Fruit fly (Drosophila melanogaster) whole organism, embryonic: ENCODE data around the gene robo3.
A peak's percentile ranks its signal among the peaks of the same experiment; 100 is the strongest.

ENCODE experiments used
- ATbp ChIP-seq: fragments of 200-800 bp; sonication (Bioruptor generic); optimal IDR thresholded peaks from 2 replicates; lab custom pipeline; 2017; ENCODE audit warnings: missing biosample characterization, mild to moderate bottlenecking, missing genetic modification characterization, missing genetic modification reagents
- Ada2b ChIP-seq: fragments of 200-800 bp; sonication (Bioruptor generic); IDR thresholded peaks from 2 replicates; pipeline ENCODE4 v1.3.6; 2022; ENCODE audit warnings: missing biosample characterization, missing genetic modification characterization
- Asciz ChIP-seq: fragments of 200-800 bp; sonication (Bioruptor generic); optimal IDR thresholded peaks from 2 replicates; lab custom pipeline; 2017; ENCODE audit warnings: missing biosample characterization, mild to moderate bottlenecking, missing genetic modification characterization, missing genetic modification reagents
- CG11695 ChIP-seq: fragments of 200-800 bp; sonication (Bioruptor generic); IDR thresholded peaks from 3 replicates; pipeline ENCODE4 v1.3.6; 2022; ENCODE audit warnings: missing biosample characterization, missing genetic modification characterization
- CG11696 ChIP-seq: fragments of 200-800 bp; sonication (Bioruptor generic); IDR thresholded peaks from 2 replicates; pipeline ENCODE4 v1.3.6; 2022; ENCODE audit warnings: missing biosample characterization, missing genetic modification characterization
- CG12236 ChIP-seq: fragments of 200-800 bp; sonication (Bioruptor generic); optimal IDR thresholded peaks from 2 replicates; lab custom pipeline; 2016; ENCODE audit warnings: missing biosample characterization, missing genetic modification characterization
- CG12391 ChIP-seq: fragments of 200-800 bp; sonication (Bioruptor generic); optimal IDR thresholded peaks from 3 replicates; lab custom pipeline; 2018; ENCODE audit warnings: missing biosample characterization, mild to moderate bottlenecking, missing genetic modification characterization, moderate library complexity
- CG13296 ChIP-seq: fragments of 200-800 bp; sonication (Bioruptor generic); optimal IDR thresholded peaks from 3 replicates; lab custom pipeline; 2018; ENCODE audit warnings: missing biosample characterization, mild to moderate bottlenecking, missing genetic modification characterization
- CG14014 ChIP-seq: fragments of 200-800 bp; sonication (Bioruptor generic); IDR thresholded peaks from 2 replicates; pipeline ENCODE4 v1.3.6; 2022; ENCODE audit warnings: missing biosample characterization, missing genetic modification characterization
- CG16863 ChIP-seq: fragments of 200-800 bp; sonication (Bioruptor generic); optimal IDR thresholded peaks from 3 replicates; lab custom pipeline; 2016; ENCODE audit warnings: missing biosample characterization, missing genetic modification characterization
- CG17359 ChIP-seq: fragments of 200-800 bp; sonication (Bioruptor generic); optimal IDR thresholded peaks from 3 replicates; lab custom pipeline; 2018; ENCODE audit warnings: missing biosample characterization, mild to moderate bottlenecking, missing genetic modification characterization, moderate library complexity
- CG17385 ChIP-seq: fragments of 200-800 bp; sonication (Bioruptor generic); optimal IDR thresholded peaks from 3 replicates; lab custom pipeline; 2018; ENCODE audit warnings: missing biosample characterization, mild to moderate bottlenecking, missing genetic modification characterization
- CG31441 ChIP-seq: fragments of 200-800 bp; sonication (Bioruptor generic); IDR thresholded peaks from 2 replicates; pipeline ENCODE4 v1.3.6; 2022; ENCODE audit warnings: missing biosample characterization, missing genetic modification characterization
- CG33213 ChIP-seq: fragments of 200-800 bp; sonication (Bioruptor generic); optimal IDR thresholded peaks from 3 replicates; lab custom pipeline; 2016; ENCODE audit warnings: missing biosample characterization, missing genetic modification characterization
- CG34422 ChIP-seq: fragments of 200-800 bp; sonication (Bioruptor generic); IDR thresholded peaks from 3 replicates; pipeline ENCODE4 v1.3.6; 2022; ENCODE audit warnings: missing biosample characterization, missing genetic modification characterization
- CG4854 ChIP-seq: fragments of 200-800 bp; sonication (Bioruptor generic); optimal IDR thresholded peaks from 2 replicates; lab custom pipeline; 2016; ENCODE audit warnings: missing biosample characterization, missing genetic modification characterization, inconsistent platforms
- CG7357 ChIP-seq: fragments of 200-800 bp; sonication (Bioruptor generic); IDR thresholded peaks from 3 replicates; pipeline ENCODE4 v1.3.6; 2022; ENCODE audit warnings: missing biosample characterization, missing genetic modification characterization
- CG7556 ChIP-seq: fragments of 200-800 bp; sonication (Bioruptor generic); optimal IDR thresholded peaks from 2 replicates; lab custom pipeline; 2017; ENCODE audit warnings: missing biosample characterization, mild to moderate bottlenecking, missing genetic modification characterization
- CG9609 ChIP-seq: fragments of 200-800 bp; sonication (Bioruptor generic); optimal IDR thresholded peaks from 3 replicates; lab custom pipeline; 2016; ENCODE audit warnings: missing biosample characterization, missing genetic modification characterization
- CG9727 ChIP-seq: fragments of 200-800 bp; sonication (Bioruptor generic); optimal IDR thresholded peaks from 3 replicates; lab custom pipeline; 2017; ENCODE audit warnings: missing biosample characterization, mild to moderate bottlenecking, missing genetic modification characterization
- Dbx ChIP-seq: fragments of 200-800 bp; sonication (Bioruptor generic); IDR thresholded peaks from 3 replicates; pipeline ENCODE4 v1.3.6; 2022; ENCODE audit warnings: missing biosample characterization, missing genetic modification characterization
- Ets65A ChIP-seq: fragments of 200-800 bp; sonication (Bioruptor generic); peaks from one replicate; lab custom pipeline; 2016; ENCODE audit warnings: missing biosample characterization, missing genetic modification characterization
- Ets97D ChIP-seq: fragments of 200-800 bp; sonication (Bioruptor generic); optimal IDR thresholded peaks from 3 replicates; lab custom pipeline; 2016; ENCODE audit warnings: missing biosample characterization, missing genetic modification characterization
- HLH54F ChIP-seq: fragments of 200-800 bp; sonication (Bioruptor generic); optimal IDR thresholded peaks from 3 replicates; lab custom pipeline; 2016; ENCODE audit warnings: missing biosample characterization, missing genetic modification characterization
- HmgD ChIP-seq: fragments of 200-800 bp; sonication (Bioruptor generic); optimal IDR thresholded peaks from 3 replicates; lab custom pipeline; 2016; ENCODE audit warnings: missing biosample characterization, missing genetic modification characterization
- Hmr ChIP-seq: fragments of 200-800 bp; sonication (Bioruptor generic); optimal IDR thresholded peaks from 3 replicates; lab custom pipeline; 2017; ENCODE audit warnings: mild to moderate bottlenecking, missing biosample characterization, missing genetic modification reagents, missing genetic modification characterization
- Hsf ChIP-seq: fragments of 200-800 bp; sonication (Bioruptor generic); optimal IDR thresholded peaks from 3 replicates; lab custom pipeline; 2016; ENCODE audit warnings: missing biosample characterization, missing genetic modification characterization
- Meics ChIP-seq: fragments of 200-800 bp; sonication (Bioruptor generic); optimal IDR thresholded peaks from 2 replicates; lab custom pipeline; 2017; ENCODE audit warnings: missing biosample characterization, mild to moderate bottlenecking, missing genetic modification characterization
- Rx ChIP-seq: fragments of 200-800 bp; sonication (Bioruptor generic); IDR thresholded peaks from 2 replicates; pipeline ENCODE4 v1.3.6; 2022; ENCODE audit warnings: missing biosample characterization, missing genetic modification characterization
- Sox102F ChIP-seq: fragments of 200-800 bp; sonication (Bioruptor generic); optimal IDR thresholded peaks from 2 replicates; lab custom pipeline; 2018; ENCODE audit warnings: missing biosample characterization, mild to moderate bottlenecking, missing genetic modification characterization, moderate library complexity
- abd-A ChIP-seq: fragments of 200-800 bp; sonication (Bioruptor generic); optimal IDR thresholded peaks from 3 replicates; lab custom pipeline; 2019; ENCODE audit warnings: missing biosample characterization, mild to moderate bottlenecking, missing genetic modification characterization, moderate library complexity
- amos ChIP-seq: fragments of 200-800 bp; sonication (Bioruptor generic); IDR thresholded peaks from 2 replicates; pipeline ENCODE4 v1.3.6; 2022; ENCODE audit warnings: missing biosample characterization, missing genetic modification characterization; ENCODE audit not compliant: partially characterized antibody
- bbx ChIP-seq: fragments of 200-800 bp; sonication (Bioruptor generic); IDR thresholded peaks from 2 replicates; pipeline ENCODE4 v1.3.6; 2022; ENCODE audit warnings: missing biosample characterization, missing genetic modification characterization; ENCODE audit not compliant: partially characterized antibody
- chif ChIP-seq, 2 experiments: fragments of 200-800 bp; sonication (Bioruptor generic); optimal IDR thresholded peaks; 3 replicates each; lab custom pipeline; 2016; ENCODE audit warnings: missing biosample characterization in 2 of 2, missing genetic modification characterization in 2 of 2
- cwo ChIP-seq: fragments of 200-800 bp; sonication (Bioruptor generic); optimal IDR thresholded peaks from 3 replicates; lab custom pipeline; 2017; ENCODE audit warnings: missing biosample characterization, missing genetic modification characterization, mild to moderate bottlenecking, moderate library complexity, missing genetic modification reagents
- dati ChIP-seq: fragments of 200-800 bp; sonication (Bioruptor generic); IDR thresholded peaks from 2 replicates; pipeline ENCODE4 v1.3.6; 2022; ENCODE audit warnings: missing biosample characterization, missing genetic modification characterization
- dmrt99B ChIP-seq: fragments of 200-800 bp; sonication (Bioruptor generic); optimal IDR thresholded peaks from 2 replicates; lab custom pipeline; 2018; ENCODE audit warnings: missing biosample characterization, mild to moderate bottlenecking, missing genetic modification characterization, moderate library complexity
- dysf ChIP-seq: fragments of 200-800 bp; sonication (Bioruptor generic); IDR thresholded peaks from 3 replicates; pipeline ENCODE4 v1.3.6; 2022; ENCODE audit warnings: missing biosample characterization, missing genetic modification characterization
- grau ChIP-seq: fragments of 200-800 bp; optimal IDR thresholded peaks from 3 replicates; lab custom pipeline; 2019; ENCODE audit warnings: missing biosample characterization, mild to moderate bottlenecking, missing genetic modification characterization, moderate library complexity
- mam ChIP-seq: fragments of 200-800 bp; sonication (Bioruptor generic); optimal IDR thresholded peaks from 3 replicates; lab custom pipeline; 2016; ENCODE audit warnings: missing biosample characterization, missing genetic modification characterization
- phol ChIP-seq: fragments of 200-800 bp; sonication (Bioruptor generic); optimal IDR thresholded peaks from 3 replicates; lab custom pipeline; 2018; ENCODE audit warnings: missing biosample characterization, mild to moderate bottlenecking, missing genetic modification characterization, moderate library complexity
- pnt ChIP-seq: fragments of 200-800 bp; sonication (Bioruptor generic); optimal IDR thresholded peaks from 3 replicates; lab custom pipeline; 2016; ENCODE audit warnings: missing biosample characterization, missing genetic modification characterization
- ranshi ChIP-seq: fragments of 200-800 bp; sonication (Bioruptor generic); IDR thresholded peaks from 2 replicates; pipeline ENCODE4 v1.3.6; 2022; ENCODE audit warnings: missing biosample characterization, missing genetic modification characterization
- slbo ChIP-seq: fragments of 200-800 bp; sonication (Bioruptor generic); IDR thresholded peaks from 2 replicates; pipeline ENCODE4 v1.3.6; 2022; ENCODE audit warnings: missing biosample characterization, missing genetic modification characterization
- slou ChIP-seq: fragments of 200-800 bp; sonication (Bioruptor generic); optimal IDR thresholded peaks from 3 replicates; lab custom pipeline; 2016; ENCODE audit warnings: missing biosample characterization, missing genetic modification characterization
- ssp ChIP-seq: fragments of 200-800 bp; sonication (Bioruptor generic); IDR thresholded peaks from 2 replicates; pipeline ENCODE4 v1.3.6; 2022; ENCODE audit warnings: missing biosample characterization, missing genetic modification characterization
- ttk ChIP-seq: fragments of 200-800 bp; sonication (Bioruptor generic); IDR thresholded peaks from 2 replicates; pipeline ENCODE4 v2.1.2; 2022; ENCODE audit warnings: missing biosample characterization, missing genetic modification characterization
- usp ChIP-seq: fragments of >200 bp; optimal IDR thresholded peaks from 2 replicates; lab custom pipeline; 2017; ENCODE audit warnings: missing biosample characterization, missing genetic modification characterization
- wor ChIP-seq: fragments of 200-800 bp; sonication (Bioruptor generic); IDR thresholded peaks from 2 replicates; pipeline ENCODE4 v1.3.6; 2022; ENCODE audit warnings: missing biosample characterization, missing genetic modification characterization
- zfh1 ChIP-seq: fragments of 200-800 bp; sonication (Bioruptor generic); IDR thresholded peaks from 3 replicates; pipeline ENCODE4 v1.3.6; 2022; ENCODE audit warnings: missing biosample characterization, missing genetic modification characterization
- zfh2 ChIP-seq: fragments of 200-800 bp; sonication (Bioruptor generic); optimal IDR thresholded peaks from 2 replicates; lab custom pipeline; 2016; ENCODE audit warnings: missing biosample characterization, missing genetic modification characterization

Gene robo3

dm6 chr2L:1316422-1316821 is 60.2 kb downstream of the robo3 start (continued):
- TF ChIP-seq Meics (GFP tag; lab: Kevin White, UChicago), result peak; percentile 39
- TF ChIP-seq Hsf (GFP tag; lab: Kevin White, UChicago), result peak; percentile 15
- peak; percentile 30 for TF ChIP-seq CG16863 (GFP tag; lab: Kevin White, UChicago)
- peak; percentile 53 for TF ChIP-seq Hmr (GFP tag; lab: Kevin White, UChicago)
- peak; percentile 44; the same call in 1 of the 3 replicates for TF ChIP-seq dysf (GFP tag; lab: Robert Waterston, UW)
- no peak for TF ChIP-seq mam (GFP tag; lab: Kevin White, UChicago)
- TF ChIP-seq CG12236 (GFP tag; lab: Kevin White, UChicago), result no peak
- TF ChIP-seq chif (GFP tag; optimal IDR thresholded peaks at IDR 0.05; lab: Kevin White, UChicago), result peak in 1 of 2 experiments; percentile 2
- TF ChIP-seq abd-A (tag; lab: Kevin White, UChicago), result peak; percentile 23
- no peak for TF ChIP-seq zfh2 (GFP tag; lab: Kevin White, UChicago)
- TF ChIP-seq CG14014 (GFP tag; lab: Robert Waterston, UW), result 0 out of 2 replicates have a peak, but pooled peaks have one; percentile 14
- peak; percentile 57; the same call in 2 of the 3 replicates for TF ChIP-seq zfh1 (GFP tag; lab: Robert Waterston, UW)
- peak; percentile 47 for TF ChIP-seq grau (tag; lab: Kevin White, UChicago)
- TF ChIP-seq CG31441 (GFP tag; lab: Robert Waterston, UW), result peak; percentile 47
- peak; percentile 54 for TF ChIP-seq CG7556 (GFP tag; lab: Kevin White, UChicago)
- no peak for TF ChIP-seq bbx (GFP tag; lab: Robert Waterston, UW)
- no peak for TF ChIP-seq CG11696 (GFP tag; lab: Robert Waterston, UW)
- TF ChIP-seq CG34422, result peak; percentile 52; the same call in 1 of the 3 replicates
- TF ChIP-seq dmrt99B, result peak; percentile 51
- peak; percentile 10 for TF ChIP-seq CG9609 (GFP tag; lab: Kevin White, UChicago)
- TF ChIP-seq CG7357 (GFP tag; lab: Robert Waterston, UW), result 0 out of 3 replicates have a peak, but pooled peaks have one; percentile 36
- peak; percentile 32 for TF ChIP-seq ATbp
- TF ChIP-seq Dbx (GFP tag; lab: Robert Waterston, UW), result 0 out of 3 replicates have a peak, but pooled peaks have one; percentile 20
- TF ChIP-seq Asciz (GFP tag; lab: Kevin White, UChicago), result peak; percentile 38
- no peak for TF ChIP-seq dati (GFP tag; lab: Robert Waterston, UW)
- no peak; the same call in 1 of the 2 replicates for TF ChIP-seq Rx (GFP tag; lab: Robert Waterston, UW)
- peak; percentile 16 for TF ChIP-seq slou (GFP tag; lab: Kevin White, UChicago)
- peak; percentile 9 for TF ChIP-seq phol
- TF ChIP-seq HLH54F (GFP tag; lab: Kevin White, UChicago), result peak; percentile 30
- TF ChIP-seq Sox102F, result peak; percentile 45
- TF ChIP-seq CG33213 (GFP tag; lab: Kevin White, UChicago), result no peak
- no peak for TF ChIP-seq usp
- peak; percentile 19 for TF ChIP-seq CG17385 (GFP tag; lab: Kevin White, UChicago)
- TF ChIP-seq amos (GFP tag; lab: Robert Waterston, UW), result no peak
- TF ChIP-seq slbo (GFP tag; lab: Robert Waterston, UW), result peak; percentile 67
- no peak for TF ChIP-seq wor (GFP tag; lab: Robert Waterston, UW)
- TF ChIP-seq pnt (GFP tag; lab: Kevin White, UChicago), result peak; percentile 26
- TF ChIP-seq ttk (GFP tag; lab: Robert Waterston, UW), result peak; percentile 7; the same call in 1 of the 2 replicates
- TF ChIP-seq Ets97D (GFP tag; lab: Kevin White, UChicago), result no peak
- peak; percentile 22 for TF ChIP-seq CG12391 (tag; lab: Kevin White, UChicago)
- no peak for TF ChIP-seq CG4854 (GFP tag; lab: Kevin White, UChicago)
- no peak for TF ChIP-seq Ada2b (GFP tag; lab: Robert Waterston, UW)
- TF ChIP-seq CG13296 (GFP tag; lab: Kevin White, UChicago), result no peak
- TF ChIP-seq cwo (GFP tag; lab: Kevin White, UChicago), result peak; percentile 10
- TF ChIP-seq ssp (GFP tag; lab: Robert Waterston, UW), result no peak
- peak; percentile 22 for TF ChIP-seq CG9727 (GFP tag; lab: Kevin White, UChicago)
- peak; percentile 46 for TF ChIP-seq CG17359 (tag; lab: Kevin White, UChicago)
- no peak for TF ChIP-seq Ets65A (GFP tag; lab: Kevin White, UChicago)
- TF ChIP-seq HmgD (GFP tag; lab: Kevin White, UChicago), result no peak
- peak; percentile 49; the same call in 2 of the 3 replicates for TF ChIP-seq CG11695 (GFP tag; lab: Robert Waterston, UW)
- TF ChIP-seq ranshi (GFP tag; lab: Robert Waterston, UW), result peak; percentile 54; the same call in 1 of the 2 replicates
